Fruit fly (Drosophila melanogaster) whole organism: ENCODE data around the gene sog.

ENCODE experiments used
- CG8478 ChIP-seq: fragments of >200 bp; optimal IDR thresholded peaks from 2 replicates; lab custom pipeline; 2018; ENCODE audit warnings: inconsistent platforms
- EcR ChIP-seq, 2 experiments: fragments of >200 bp; optimal IDR thresholded peaks; 2 replicates each; lab custom pipeline; 2017; ENCODE audit warnings: missing biosample characterization in 2 of 2, missing genetic modification characterization in 2 of 2, missing genetic modification reagents in 2 of 2
- pan ChIP-seq: fragments of >200 bp; optimal IDR thresholded peaks from 2 replicates; lab custom pipeline; 2017
- psq ChIP-seq: fragments of >200 bp; optimal IDR thresholded peaks from 2 replicates; lab custom pipeline; 2017
- usp ChIP-seq: fragments of >200 bp; optimal IDR thresholded peaks from 2 replicates; lab custom pipeline; 2017; ENCODE audit warnings: missing biosample characterization, missing genetic modification characterization, mixed read lengths

DNA sequence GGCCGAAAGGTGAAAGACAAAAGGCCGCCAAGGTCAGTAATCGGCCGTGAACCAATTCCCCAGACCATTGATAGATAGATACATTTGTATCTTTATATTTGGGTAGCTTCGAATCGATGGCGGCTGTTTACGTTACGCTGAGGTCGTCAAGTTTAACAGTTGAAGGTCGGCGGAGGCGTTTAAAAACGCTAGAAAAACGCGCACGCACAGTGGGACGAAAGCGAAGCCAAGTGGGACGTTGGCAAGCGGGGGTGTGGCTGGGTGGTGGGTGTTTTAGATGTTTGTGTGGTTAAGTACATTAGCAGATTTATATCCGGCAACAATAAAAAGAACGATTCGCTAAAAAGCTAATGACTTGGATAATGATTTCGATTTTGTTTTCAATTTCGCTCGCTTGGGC is 10.0 kb upstream of the sog start:
- TF ChIP-seq EcR (GFP tag; optimal IDR thresholded peaks at IDR 0.05; lab: Kevin White, UChicago) (no peak), psq (no peak), CG8478 (no peak), pan (lab: Kevin White, UChicago) (no peak), usp (GFP tag; lab: Kevin White, UChicago) (no peak)
